Fruit fly (Drosophila melanogaster) whole organism, embryonic: ENCODE data around the gene Nf-YC.

Experiments used
- C15 ChIP-seq: fragments of 200-800 bp; sonication (Bioruptor generic); IDR thresholded peaks from 3 replicates; pipeline ENCODE4 v1.3.6; 2022; ENCODE audit warnings: missing biosample characterization, missing genetic modification characterization
- CG12071 ChIP-seq: fragments of 200-800 bp; sonication (Bioruptor generic); optimal IDR thresholded peaks from 3 replicates; lab custom pipeline; 2018; ENCODE audit warnings: missing biosample characterization, mild to moderate bottlenecking, missing genetic modification characterization
- CG13287 ChIP-seq: fragments of 200-800 bp; sonication (Bioruptor generic); IDR thresholded peaks from 2 replicates; pipeline ENCODE4 v1.3.6; 2022; ENCODE audit warnings: missing biosample characterization, missing genetic modification characterization; ENCODE audit not compliant: partially characterized antibody
- CG17359 ChIP-seq: fragments of 200-800 bp; sonication (Bioruptor generic); optimal IDR thresholded peaks from 3 replicates; lab custom pipeline; 2018; ENCODE audit warnings: missing biosample characterization, mild to moderate bottlenecking, missing genetic modification characterization, moderate library complexity
- CG18262 ChIP-seq: fragments of 200-800 bp; optimal IDR thresholded peaks from 3 replicates; lab custom pipeline; 2019; ENCODE audit warnings: missing biosample characterization, mild to moderate bottlenecking, missing genetic modification characterization, moderate library complexity
- CG1832 ChIP-seq: fragments of 200-800 bp; sonication (Bioruptor generic); optimal IDR thresholded peaks from 2 replicates; lab custom pipeline; 2017; ENCODE audit warnings: missing biosample characterization, mild to moderate bottlenecking, missing genetic modification characterization, inconsistent platforms
- CG3065 ChIP-seq: fragments of 200-800 bp; sonication (Bioruptor generic); optimal IDR thresholded peaks from 2 replicates; lab custom pipeline; 2016; ENCODE audit warnings: missing biosample characterization, missing genetic modification characterization
- CG31224 ChIP-seq: fragments of 200-800 bp; sonication (Bioruptor generic); IDR thresholded peaks from 2 replicates; pipeline ENCODE4 v1.3.6; 2022; ENCODE audit warnings: missing biosample characterization, missing genetic modification characterization
- CG32767 ChIP-seq: fragments of 200-800 bp; sonication (Bioruptor generic); IDR thresholded peaks from 2 replicates; pipeline ENCODE4 v1.3.6; 2022; ENCODE audit warnings: missing biosample characterization, missing genetic modification characterization
- CG33213 ChIP-seq: fragments of 200-800 bp; sonication (Bioruptor generic); optimal IDR thresholded peaks from 3 replicates; lab custom pipeline; 2016; ENCODE audit warnings: missing biosample characterization, missing genetic modification characterization
- CG34376 ChIP-seq: fragments of 200-800 bp; sonication (Bioruptor generic); optimal IDR thresholded peaks from 2 replicates; lab custom pipeline; 2018; ENCODE audit warnings: missing biosample characterization, mild to moderate bottlenecking, missing genetic modification characterization
- CG3995 ChIP-seq: fragments of 200-800 bp; sonication (Bioruptor generic); optimal IDR thresholded peaks from 3 replicates; lab custom pipeline; 2016; ENCODE audit warnings: missing biosample characterization, missing genetic modification characterization
- CG6683 ChIP-seq: fragments of 200-800 bp; sonication (Bioruptor generic); optimal IDR thresholded peaks from 2 replicates; lab custom pipeline; 2017; ENCODE audit warnings: missing biosample characterization, mild to moderate bottlenecking, missing genetic modification characterization, missing genetic modification reagents
- CG6765 ChIP-seq: fragments of 200-800 bp; sonication (Bioruptor generic); optimal IDR thresholded peaks from 3 replicates; lab custom pipeline; 2017; ENCODE audit warnings: missing biosample characterization, mild to moderate bottlenecking, missing genetic modification characterization
- CG9609 ChIP-seq: fragments of 200-800 bp; sonication (Bioruptor generic); optimal IDR thresholded peaks from 3 replicates; lab custom pipeline; 2016; ENCODE audit warnings: missing biosample characterization, missing genetic modification characterization
- CHES-1-like ChIP-seq: fragments of 200-800 bp; sonication (Bioruptor generic); optimal IDR thresholded peaks from 2 replicates; lab custom pipeline; 2016; ENCODE audit warnings: missing biosample characterization, missing genetic modification characterization
- CrebB ChIP-seq: fragments of 200-800 bp; sonication (Bioruptor generic); optimal IDR thresholded peaks from 3 replicates; lab custom pipeline; 2018; ENCODE audit warnings: missing biosample characterization, mild to moderate bottlenecking, missing genetic modification characterization
- Dad ChIP-seq: fragments of 200-800 bp; sonication (Bioruptor generic); optimal IDR thresholded peaks from 3 replicates; lab custom pipeline; 2016; ENCODE audit warnings: missing biosample characterization, missing genetic modification characterization
- Dll ChIP-seq: fragments of 200-800 bp; sonication (Bioruptor generic); IDR thresholded peaks from 4 replicates; pipeline ENCODE4 v1.3.6; 2022; ENCODE audit warnings: missing biosample characterization, missing genetic modification characterization; ENCODE audit not compliant: partially characterized antibody
- Doc3 ChIP-seq: fragments of 200-800 bp; sonication (Bioruptor generic); IDR thresholded peaks from 3 replicates; pipeline ENCODE4 v1.3.6; 2022; ENCODE audit warnings: missing biosample characterization, missing genetic modification characterization; ENCODE audit not compliant: partially characterized antibody
- Elba2 ChIP-seq: fragments of 200-800 bp; sonication (Bioruptor generic); optimal IDR thresholded peaks from 3 replicates; lab custom pipeline; 2016; ENCODE audit warnings: missing biosample characterization, missing genetic modification characterization
- Fer2 ChIP-seq: fragments of 200-800 bp; sonication (Bioruptor generic); optimal IDR thresholded peaks from 2 replicates; lab custom pipeline; 2018; ENCODE audit warnings: missing biosample characterization, mild to moderate bottlenecking, missing genetic modification characterization, moderate library complexity
- H2.0 ChIP-seq: fragments of 200-800 bp; sonication (Bioruptor generic); IDR thresholded peaks from 2 replicates; pipeline ENCODE4 v1.3.6; 2022; ENCODE audit warnings: missing biosample characterization, missing genetic modification characterization
- HmgZ ChIP-seq: fragments of 200-800 bp; sonication (Bioruptor generic); optimal IDR thresholded peaks from 2 replicates; lab custom pipeline; 2018; ENCODE audit warnings: missing biosample characterization, mild to moderate bottlenecking, missing genetic modification characterization
- Hr78 ChIP-seq, 2 experiments: fragments of 200-800 bp in 1 of 2; fragments of >200 bp in 1 of 2; sonication (Bioruptor generic) in 1 of 2; optimal IDR thresholded peaks; 2 replicates each; lab custom pipeline; 2017 to 2019; ENCODE audit warnings: missing biosample characterization in 2 of 2, missing genetic modification characterization in 2 of 2, mild to moderate bottlenecking in 1 of 2, moderate library complexity in 1 of 2
- MESR4 ChIP-seq: fragments of 200-800 bp; sonication (Bioruptor generic); optimal IDR thresholded peaks from 2 replicates; lab custom pipeline; 2018; ENCODE audit warnings: missing biosample characterization, mild to moderate bottlenecking, missing genetic modification characterization, moderate library complexity
- NC2β ChIP-seq: fragments of 200-800 bp; sonication (Bioruptor generic); optimal IDR thresholded peaks from 2 replicates; lab custom pipeline; 2016; ENCODE audit warnings: missing biosample characterization, missing genetic modification characterization
- Poxn ChIP-seq: fragments of 200-800 bp; sonication (Bioruptor generic); IDR thresholded peaks from 2 replicates; pipeline ENCODE4 v1.3.6; 2022; ENCODE audit warnings: missing biosample characterization, missing genetic modification characterization
- Rfx ChIP-seq: fragments of 200-800 bp; sonication (Bioruptor generic); IDR thresholded peaks from 2 replicates; pipeline ENCODE4 v1.3.6; 2022; ENCODE audit warnings: missing biosample characterization, missing genetic modification characterization
- Vsx1 ChIP-seq: fragments of 200-800 bp; sonication (Bioruptor generic); optimal IDR thresholded peaks from 2 replicates; lab custom pipeline; 2017; ENCODE audit warnings: missing biosample characterization, mild to moderate bottlenecking, missing genetic modification characterization, missing genetic modification reagents
- Xbp1 ChIP-seq: fragments of 200-800 bp; sonication (Bioruptor generic); optimal IDR thresholded peaks from 3 replicates; lab custom pipeline; 2016; ENCODE audit warnings: missing biosample characterization, mild to moderate bottlenecking, missing genetic modification characterization
- abd-A ChIP-seq: fragments of 200-800 bp; sonication (Bioruptor generic); optimal IDR thresholded peaks from 3 replicates; lab custom pipeline; 2019; ENCODE audit warnings: missing biosample characterization, mild to moderate bottlenecking, missing genetic modification characterization, moderate library complexity
- bowl ChIP-seq: fragments of 200-800 bp; sonication (Bioruptor generic); IDR thresholded peaks from 2 replicates; pipeline ENCODE4 v1.3.6; 2022; ENCODE audit warnings: missing biosample characterization, missing genetic modification characterization
- caup ChIP-seq: fragments of 200-800 bp; sonication (Bioruptor generic); optimal IDR thresholded peaks from 3 replicates; lab custom pipeline; 2017; ENCODE audit warnings: missing biosample characterization, mild to moderate bottlenecking, missing genetic modification characterization, moderate library complexity; ENCODE audit not compliant: severe bottlenecking
- dimm ChIP-seq: fragments of 200-800 bp; sonication (Bioruptor generic); IDR thresholded peaks from 2 replicates; pipeline ENCODE4 v1.3.6; 2022; ENCODE audit warnings: missing biosample characterization, missing genetic modification characterization
- dpn ChIP-seq, 2 experiments: fragments of 200-800 bp; sonication (Bioruptor generic); optimal IDR thresholded peaks; 3 replicates each; lab custom pipeline; 2016; ENCODE audit warnings: missing biosample characterization in 2 of 2, missing genetic modification characterization in 2 of 2
- en ChIP-seq: fragments of 200-800 bp; sonication (Bioruptor generic); optimal IDR thresholded peaks from 2 replicates; lab custom pipeline; 2016; ENCODE audit warnings: missing biosample characterization, missing genetic modification characterization
- eyg ChIP-seq: fragments of 200-800 bp; sonication (Bioruptor generic); optimal IDR thresholded peaks from 3 replicates; lab custom pipeline; 2016; ENCODE audit warnings: missing biosample characterization, missing genetic modification characterization
- grau ChIP-seq: fragments of 200-800 bp; optimal IDR thresholded peaks from 3 replicates; lab custom pipeline; 2019; ENCODE audit warnings: missing biosample characterization, mild to moderate bottlenecking, missing genetic modification characterization, moderate library complexity
- grn ChIP-seq: fragments of 200-800 bp; sonication (Bioruptor generic); optimal IDR thresholded peaks from 3 replicates; lab custom pipeline; 2017; ENCODE audit warnings: missing biosample characterization, missing genetic modification characterization
- nau ChIP-seq: fragments of 200-800 bp; sonication (Bioruptor generic); optimal IDR thresholded peaks from 3 replicates; lab custom pipeline; 2017; ENCODE audit warnings: missing biosample characterization, mild to moderate bottlenecking, missing genetic modification characterization, missing genetic modification reagents
- onecut ChIP-seq: fragments of 200-800 bp; sonication (Bioruptor generic); IDR thresholded peaks from 2 replicates; pipeline ENCODE4 v1.3.6; 2022; ENCODE audit warnings: missing biosample characterization, missing genetic modification characterization
- otp ChIP-seq: fragments of 200-800 bp; sonication (Bioruptor generic); IDR thresholded peaks from 3 replicates; pipeline ENCODE4, ENCODE4 v1.3.6; 2022; ENCODE audit warnings: missing biosample characterization, missing genetic modification characterization
- p53 ChIP-seq: fragments of 200-800 bp; sonication (Bioruptor generic); optimal IDR thresholded peaks from 2 replicates; lab custom pipeline; 2016; ENCODE audit warnings: missing biosample characterization, missing genetic modification characterization
- phol ChIP-seq: fragments of 200-800 bp; sonication (Bioruptor generic); optimal IDR thresholded peaks from 3 replicates; lab custom pipeline; 2018; ENCODE audit warnings: missing biosample characterization, mild to moderate bottlenecking, missing genetic modification characterization, moderate library complexity
- sens ChIP-seq: fragments of 200-800 bp; sonication (Bioruptor generic); peaks from one replicate; lab custom pipeline; 2016; ENCODE audit warnings: missing biosample characterization, missing genetic modification characterization
- seq ChIP-seq: fragments of 200-800 bp; sonication (Bioruptor generic); IDR thresholded peaks from 2 replicates; pipeline ENCODE4 v1.3.6; 2022; ENCODE audit warnings: missing biosample characterization, missing genetic modification characterization
- slbo ChIP-seq: fragments of 200-800 bp; sonication (Bioruptor generic); IDR thresholded peaks from 2 replicates; pipeline ENCODE4 v1.3.6; 2022; ENCODE audit warnings: missing biosample characterization, missing genetic modification characterization
- sqz ChIP-seq: fragments of 200-800 bp; sonication (Bioruptor generic); optimal IDR thresholded peaks from 3 replicates; lab custom pipeline; 2018; ENCODE audit warnings: missing biosample characterization, mild to moderate bottlenecking, missing genetic modification characterization
- zf30C ChIP-seq: fragments of 200-800 bp; sonication (Bioruptor generic); optimal IDR thresholded peaks from 3 replicates; lab custom pipeline; 2018; ENCODE audit warnings: missing biosample characterization, mild to moderate bottlenecking, missing genetic modification characterization
- zfh1 ChIP-seq: fragments of 200-800 bp; sonication (Bioruptor generic); IDR thresholded peaks from 3 replicates; pipeline ENCODE4 v1.3.6; 2022; ENCODE audit warnings: missing biosample characterization, missing genetic modification characterization

Nf-YC gene

dm6 chrX:6794190-6794589 lies 26.5 kb downstream of the Nf-YC start (continued):
- TF ChIP-seq CG1832 (no peak), eyg (peak; percentile 67), CG12071 (peak; percentile 91), caup (GFP tag; lab: Kevin White, UChicago) (peak; percentile 80), dimm (GFP tag; lab: Robert Waterston, UW) (peak; percentile 68), CG13287 (GFP tag; lab: Robert Waterston, UW) (no peak), otp (GFP tag; lab: Robert Waterston, UW) (peak; percentile 92), slbo (GFP tag; lab: Robert Waterston, UW) (peak; percentile 93), NC2β (peak; percentile 64), abd-A (tag; lab: Kevin White, UChicago) (no peak), Elba2 (GFP tag; lab: Kevin White, UChicago) (no peak), zf30C (GFP tag; lab: Kevin White, UChicago) (no peak), CG18262 (tag; lab: Kevin White, UChicago) (peak; percentile 70), en (GFP tag; lab: Kevin White, UChicago) (peak; percentile 54), CG3065 (GFP tag; lab: Kevin White, UChicago) (peak; percentile 44), onecut (GFP tag; lab: Robert Waterston, UW) (peak; percentile 77), sqz (GFP tag; lab: Kevin White, UChicago) (peak; percentile 9), Doc3 (no peak), CrebB (tag; lab: Kevin White, UChicago) (peak; percentile 76), Dad (GFP tag; lab: Kevin White, UChicago) (peak; percentile 79), bowl (GFP tag; lab: Robert Waterston, UW) (peak; percentile 66; the same call in 1 of the 2 replicates), CG31224 (GFP tag; lab: Robert Waterston, UW) (peak; percentile 77), CG17359 (tag; lab: Kevin White, UChicago) (peak; percentile 86), p53 (GFP tag; lab: Kevin White, UChicago) (peak; percentile 51), H2.0 (GFP tag; lab: Robert Waterston, UW) (peak; percentile 88), MESR4 (peak; percentile 13), nau (GFP tag; lab: Kevin White, UChicago) (peak; percentile 67), Hr78 (GFP tag; optimal IDR thresholded peaks at IDR 0.05; lab: Kevin White, UChicago) (no peak), CG6765 (peak; percentile 47), phol (tag; lab: Kevin White, UChicago) (peak; percentile 75), CG34376 (GFP tag; lab: Kevin White, UChicago) (no peak), CG3995 (GFP tag; lab: Kevin White, UChicago) (peak; percentile 57), seq (GFP tag; lab: Robert Waterston, UW) (peak; percentile 86), dpn (GFP tag; optimal IDR thresholded peaks at IDR 0.05; lab: Kevin White, UChicago) (peak; percentile 84 to 90), Xbp1 (GFP tag; lab: Kevin White, UChicago) (peak; percentile 86), Dll (GFP tag; lab: Robert Waterston, UW) (no peak), CG6683 (GFP tag; lab: Kevin White, UChicago) (peak; percentile 32), Vsx1 (GFP tag; lab: Kevin White, UChicago) (peak; percentile 56), sens (peak; percentile 95), Fer2 (peak; percentile 39), Rfx (peak; percentile 92), C15 (GFP tag; lab: Robert Waterston, UW) (peak; percentile 48; the same call in 1 of the 3 replicates), CHES-1-like (GFP tag; lab: Kevin White, UChicago) (peak; percentile 78), CG32767 (peak; percentile 49; the same call in 1 of the 2 replicates), grn (GFP tag; lab: Kevin White, UChicago) (no peak), zfh1 (GFP tag; lab: Robert Waterston, UW) (peak; percentile 87), grau (tag; lab: Kevin White, UChicago) (peak; percentile 81), CG33213 (GFP tag; lab: Kevin White, UChicago) (peak; percentile 82), CG9609 (GFP tag; lab: Kevin White, UChicago) (peak; percentile 70), Poxn (GFP tag; lab: Robert Waterston, UW) (no peak), HmgZ (tag; lab: Kevin White, UChicago) (peak; percentile 81)
